Worm (Caenorhabditis elegans): Measurements from ENCODE around the gene cdc-42.
A peak's percentile ranks its signal among the peaks of the same experiment; 100 is the strongest.

Gene cdc-42

DNA sequence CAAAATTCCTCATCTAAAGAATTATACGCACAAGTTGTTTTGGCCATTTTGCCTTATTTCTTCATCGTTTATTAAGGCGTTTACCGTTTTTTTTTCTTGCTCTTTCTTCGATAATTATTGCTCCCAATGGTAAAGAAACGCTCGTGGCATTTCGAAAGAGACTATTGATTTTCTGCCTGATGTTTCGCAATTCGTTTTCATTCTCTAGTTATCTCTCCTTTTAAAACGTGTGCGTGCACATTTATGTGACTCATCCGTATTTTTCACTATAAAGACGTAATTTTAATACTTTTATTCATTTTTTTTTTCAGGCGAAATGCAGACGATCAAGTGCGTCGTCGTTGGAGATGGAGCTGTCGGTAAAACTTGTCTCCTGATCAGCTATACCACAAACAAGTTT lies at the start of gene cdc-42:
TSS of gene cdc-42 (plus strand) at position 312 of the 400 bp plus-strand sequence.
- TF ChIP-seq dao-5 (tag; optimal IDR thresholded peaks at IDR 0.05) (no peak), W03F9.2 (tag; optimal IDR thresholded peaks at IDR 0.05) (no peak), him-1 (tag; optimal IDR thresholded peaks at IDR 0.05) (no peak)

ce11 chrII:7570305-7570704 lies 45.9 kb upstream of the cdc-42 start, which contains the start of gene F35D2.3:
Gene F35D2.3 (plus strand): TSS chrII:7570605.
- TF ChIP-seq dao-5 (tag; optimal IDR thresholded peaks at IDR 0.05) = no peak
- TF ChIP-seq him-1 (tag; optimal IDR thresholded peaks at IDR 0.05) = no peak
- TF ChIP-seq W03F9.2 (tag; optimal IDR thresholded peaks at IDR 0.05) = no peak

ce11 chrII:7570820-7571219 lies 45.4 kb upstream of the cdc-42 start:
- no peak for TF ChIP-seq him-1 (tag; optimal IDR thresholded peaks at IDR 0.05)
- no peak for TF ChIP-seq dao-5 (tag; optimal IDR thresholded peaks at IDR 0.05)
- TF ChIP-seq W03F9.2 (tag; optimal IDR thresholded peaks at IDR 0.05) = no peak

- no peak for TF ChIP-seq W03F9.2 (tag; optimal IDR thresholded peaks at IDR 0.05)
- TF ChIP-seq him-1 (tag; optimal IDR thresholded peaks at IDR 0.05) = no peak
- TF ChIP-seq dao-5 (tag; optimal IDR thresholded peaks at IDR 0.05) = no peak
Measured at ce11 chrII:7574143-7574542, 42.1 kb upstream of the cdc-42 start, which contains the start of gene F35D2.2. Gene F35D2.2 (plus strand): TSS chrII:7574443.

DNA sequence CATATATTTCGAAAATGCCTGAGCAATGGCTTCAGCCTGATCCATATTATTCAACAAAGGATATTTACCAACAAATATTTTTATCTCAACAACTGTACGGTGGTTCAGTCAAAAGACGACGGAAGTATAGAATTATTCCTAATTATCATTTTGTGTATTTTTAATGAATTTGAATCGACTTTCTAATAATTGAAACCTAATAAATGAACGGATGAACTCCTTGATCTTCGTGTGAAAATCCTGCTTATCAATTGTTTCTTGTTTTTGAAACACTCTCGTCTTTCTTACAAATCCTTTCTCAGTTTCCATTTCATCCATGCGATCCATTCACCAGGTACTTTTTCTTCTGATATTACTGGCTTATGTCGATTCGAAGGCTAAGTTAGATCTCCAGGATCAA lies 40.6 kb upstream of the cdc-42 start, which contains the start of gene F35D2.1:
TSS of gene F35D2.1 (plus strand) at position 301 of the 400 bp plus-strand sequence.
- TF ChIP-seq dao-5 (tag; optimal IDR thresholded peaks at IDR 0.05) = no peak
- TF ChIP-seq W03F9.2 (tag; optimal IDR thresholded peaks at IDR 0.05) = no peak
- TF ChIP-seq him-1 (tag; optimal IDR thresholded peaks at IDR 0.05) = no peak

DNA sequence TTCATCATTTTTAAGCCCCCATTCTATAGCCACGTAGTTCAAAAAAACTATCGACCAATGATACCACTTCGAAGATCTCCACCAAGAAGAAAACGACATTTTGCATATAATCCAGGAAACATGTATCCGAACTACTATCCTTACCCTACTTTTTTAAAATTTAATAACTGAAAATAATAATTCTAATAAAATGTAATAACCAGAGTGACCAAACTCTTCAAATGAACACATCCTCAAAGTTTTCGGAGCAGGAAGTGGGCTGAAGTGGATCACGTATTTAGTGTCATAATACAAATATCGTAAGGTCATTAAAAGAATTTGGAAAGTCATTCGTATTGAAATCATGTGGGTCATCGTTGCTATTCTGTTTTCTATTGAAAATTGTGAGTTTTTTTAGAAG lies 38.8 kb upstream of the cdc-42 start, which contains the start of gene F35D2.6:
TSS of gene F35D2.6 (plus strand) at position 301 of the 400 bp plus-strand sequence.
- TF ChIP-seq him-1 (tag; optimal IDR thresholded peaks at IDR 0.05) (no peak), dao-5 (tag; optimal IDR thresholded peaks at IDR 0.05) (no peak), W03F9.2 (tag; optimal IDR thresholded peaks at IDR 0.05) (no peak)

ce11 chrII:7583555-7583954 lies 32.7 kb upstream of the cdc-42 start, which contains the start of gene mks-3:
Gene mks-3 (minus strand): TSS chrII:7583655.
- no peak for TF ChIP-seq him-1 (tag; optimal IDR thresholded peaks at IDR 0.05)
- no peak for TF ChIP-seq W03F9.2 (tag; optimal IDR thresholded peaks at IDR 0.05)
- TF ChIP-seq dao-5 (tag; optimal IDR thresholded peaks at IDR 0.05) = no peak

ce11 chrII:7588295-7588694 lies 28.0 kb upstream of the cdc-42 start:
- no peak for TF ChIP-seq W03F9.2 (tag; optimal IDR thresholded peaks at IDR 0.05)

ce11 chrII:7593227-7593626 lies 23.0 kb upstream of the cdc-42 start:
- TF ChIP-seq dao-5 (tag; optimal IDR thresholded peaks at IDR 0.05) = no peak
- no peak for TF ChIP-seq W03F9.2 (tag; optimal IDR thresholded peaks at IDR 0.05)
- TF ChIP-seq him-1 (tag; optimal IDR thresholded peaks at IDR 0.05) = peak; percentile 21

- no peak for TF ChIP-seq W03F9.2 (tag; optimal IDR thresholded peaks at IDR 0.05)
- no peak for TF ChIP-seq him-1 (tag; optimal IDR thresholded peaks at IDR 0.05)
- no peak for TF ChIP-seq dao-5 (tag; optimal IDR thresholded peaks at IDR 0.05)
Measured at ce11 chrII:7594262-7594661, 22.0 kb upstream of the cdc-42 start.

DNA sequence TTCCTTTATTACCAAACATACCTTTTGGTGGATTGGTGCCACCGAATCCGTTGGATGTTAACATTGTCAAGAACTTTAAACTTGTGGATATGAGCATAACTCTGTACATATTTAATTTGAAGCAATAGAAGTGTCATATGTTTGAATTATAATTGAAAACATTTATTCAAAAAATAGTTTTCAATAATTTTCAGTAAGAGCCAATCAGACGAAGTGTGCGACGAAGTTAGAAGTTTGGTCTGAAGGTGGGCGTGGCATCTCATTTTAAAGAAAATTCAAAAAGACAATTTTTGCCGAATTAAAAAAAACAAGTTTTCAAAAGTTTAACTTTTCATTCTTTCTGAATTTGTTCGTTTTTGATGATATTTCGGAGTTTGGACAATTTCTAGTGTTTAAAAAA lies 21.4 kb upstream of the cdc-42 start, which contains the start of gene syd-1:
TSS of gene syd-1 (minus strand) at position 101 of the 400 bp plus-strand sequence.
- TF ChIP-seq dao-5 (tag; optimal IDR thresholded peaks at IDR 0.05) = no peak

DNA sequence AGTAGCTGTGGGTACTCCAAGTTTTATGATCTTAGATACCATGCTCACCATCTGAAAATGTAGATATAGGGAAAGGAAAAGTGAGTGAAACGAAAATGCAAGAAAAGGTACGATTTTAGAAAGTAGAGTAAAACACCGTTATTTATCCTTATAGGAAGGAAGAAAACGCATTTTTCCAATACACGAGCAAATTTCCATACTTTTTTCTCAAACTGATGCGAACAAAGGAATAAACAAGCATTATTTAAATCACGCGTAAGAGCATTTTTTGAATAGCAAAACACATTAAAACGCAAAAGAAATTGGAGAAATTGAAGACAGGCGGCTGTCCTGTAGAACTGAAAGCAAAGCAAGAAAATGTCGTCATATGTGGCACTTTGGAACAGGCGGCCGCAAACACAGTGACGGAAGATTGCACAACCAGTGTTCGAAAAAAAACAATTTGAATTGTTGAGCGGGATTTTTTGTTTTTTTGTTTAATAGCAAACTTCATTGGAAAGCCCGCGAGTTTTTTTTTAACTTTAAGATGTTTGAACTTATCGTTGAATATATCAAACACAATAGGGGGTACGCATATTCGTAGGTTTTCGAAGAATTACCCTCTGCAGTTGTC lies 17.4 kb upstream of the cdc-42 start, which contains the start of gene pgam-5:
TSS of gene pgam-5 (minus strand) at position 51 of the 613 bp plus-strand sequence.
- TF ChIP-seq dao-5 (tag; optimal IDR thresholded peaks at IDR 0.05) = no peak
- no peak for TF ChIP-seq him-1 (tag; optimal IDR thresholded peaks at IDR 0.05)
- no peak for TF ChIP-seq W03F9.2 (tag; optimal IDR thresholded peaks at IDR 0.05)

DNA sequence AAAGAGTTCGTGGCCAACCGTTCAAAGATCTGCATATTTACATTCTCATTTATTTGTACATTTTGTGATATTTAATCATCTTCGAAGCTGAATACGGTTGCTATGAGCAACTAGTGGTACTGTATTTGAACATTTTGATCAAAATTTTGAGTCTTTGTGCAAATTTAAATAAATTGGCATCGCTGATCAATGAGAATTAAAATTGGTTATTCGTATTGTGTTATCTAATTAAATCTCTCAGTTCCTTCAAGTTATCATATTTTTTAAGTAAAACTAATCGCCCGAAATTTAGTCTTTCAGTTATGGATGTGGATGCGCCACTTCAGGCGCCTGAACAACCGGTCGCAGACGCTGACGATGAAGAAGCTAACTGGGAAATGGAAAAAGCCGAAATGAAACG lies 16.9 kb upstream of the cdc-42 start, which contains the start of gene npp-21:
TSS of gene npp-21 (plus strand) at position 301 of the 400 bp plus-strand sequence.
- TF ChIP-seq dao-5 (tag; optimal IDR thresholded peaks at IDR 0.05) (no peak), him-1 (tag; optimal IDR thresholded peaks at IDR 0.05) (no peak), W03F9.2 (tag; optimal IDR thresholded peaks at IDR 0.05) (no peak)

DNA sequence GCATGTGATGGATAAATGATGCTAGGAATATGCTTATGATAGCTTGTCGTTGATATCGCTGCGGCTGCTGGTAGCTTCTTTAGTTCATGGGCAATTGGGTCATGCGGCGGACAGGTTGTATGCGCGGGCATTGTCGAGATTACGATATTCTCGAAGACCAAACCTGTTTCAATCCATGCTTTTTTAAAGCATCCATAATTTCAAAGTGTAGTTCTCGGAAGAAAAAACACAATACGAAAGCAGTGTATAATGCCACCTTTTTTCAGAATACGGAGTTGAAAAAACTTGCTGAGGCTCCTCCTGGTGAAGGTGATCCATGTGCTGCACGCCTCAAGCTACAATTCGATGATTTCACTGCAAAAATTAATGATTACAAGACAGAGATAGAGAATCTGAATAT lies 10.9 kb upstream of the cdc-42 start, which contains the start of gene osm-8:
TSS of gene osm-8 (minus strand) at position 101 of the 400 bp plus-strand sequence.
- TF ChIP-seq W03F9.2 (tag; optimal IDR thresholded peaks at IDR 0.05) = no peak
- no peak for TF ChIP-seq dao-5 (tag; optimal IDR thresholded peaks at IDR 0.05)
- no peak for TF ChIP-seq him-1 (tag; optimal IDR thresholded peaks at IDR 0.05)

DNA sequence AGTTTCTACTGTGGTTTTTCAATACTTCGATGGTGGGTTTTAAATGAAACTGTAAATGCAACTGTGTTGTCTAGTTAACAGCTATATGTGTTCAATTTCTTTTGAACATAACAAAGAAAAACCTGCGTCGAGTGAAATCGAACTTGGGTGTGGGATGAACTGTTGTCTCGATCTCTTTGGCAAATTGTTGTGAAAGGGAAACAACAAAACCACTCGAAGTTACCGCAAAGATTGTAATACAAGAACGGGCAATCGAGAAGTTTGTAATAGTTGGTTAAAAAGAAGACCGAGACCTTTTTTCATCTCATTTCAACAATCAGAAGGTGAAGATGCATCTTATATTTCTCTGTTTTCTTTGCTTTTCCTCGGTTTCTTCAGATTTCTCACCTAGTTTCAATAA lies 8.3 kb upstream of the cdc-42 start, which contains the start of gene lips-17:
TSS of gene lips-17 (plus strand) at position 301 of the 400 bp plus-strand sequence.
- no peak for TF ChIP-seq him-1 (tag; optimal IDR thresholded peaks at IDR 0.05)
- no peak for TF ChIP-seq W03F9.2 (tag; optimal IDR thresholded peaks at IDR 0.05)
- TF ChIP-seq dao-5 (tag; optimal IDR thresholded peaks at IDR 0.05) = no peak

All from whole organism, L4/young adult.